Worm (Caenorhabditis elegans) whole organism, L2 larva: Measurements from ENCODE around the gene prx-3.

Experiments used
- C34F6.9 ChIP-seq: fragments of 150-350 bp; optimal IDR thresholded peaks from 2 replicates; lab custom pipeline; 2014; ENCODE audit warnings: missing biosample characterization, missing genetic modification characterization
- F13H6.1 ChIP-seq: sonication (generic microtip); optimal IDR thresholded peaks from 2 replicates; lab custom pipeline; 2016; ENCODE audit warnings: missing genetic modification characterization, missing compliant biosample characterization
- R02D3.7 ChIP-seq: fragments of 150-350 bp; optimal IDR thresholded peaks from 2 replicates; lab custom pipeline; 2014; ENCODE audit warnings: missing biosample characterization, missing genetic modification characterization
- Y55F3AM.14 ChIP-seq: fragments of 200-800 bp; sonication (Bioruptor generic); optimal IDR thresholded peaks from 2 replicates; lab custom pipeline; 2018; ENCODE audit warnings: mild to moderate bottlenecking, missing genetic modification characterization, missing compliant biosample characterization
- ZK546.5 ChIP-seq: sonication (generic microtip); optimal IDR thresholded peaks from 2 replicates; lab custom pipeline; 2017; ENCODE audit warnings: missing biosample characterization, missing genetic modification characterization
- alr-1 ChIP-seq: fragments of 150-350 bp; optimal IDR thresholded peaks from 2 replicates; lab custom pipeline; 2014; ENCODE audit warnings: missing biosample characterization, missing genetic modification characterization
- aly-2 ChIP-seq: fragments of 150-350 bp; optimal IDR thresholded peaks from 2 replicates; lab custom pipeline; 2014; ENCODE audit warnings: missing biosample characterization, missing genetic modification characterization
- ama-1 ChIP-seq: fragments of 150-350 bp; optimal IDR thresholded peaks from 2 replicates; lab custom pipeline; 2018; ENCODE audit warnings: inconsistent platforms
- blmp-1 ChIP-seq: sonication (generic microtip); optimal IDR thresholded peaks from 2 replicates; lab custom pipeline; 2017; ENCODE audit warnings: missing genetic modification characterization, mild to moderate bottlenecking, missing compliant biosample characterization, antibody characterized with exemption, moderate library complexity; ENCODE audit not compliant: insufficient read depth
- ceh-16 ChIP-seq: fragments of 150-350 bp; optimal IDR thresholded peaks from 2 replicates; lab custom pipeline; 2014; ENCODE audit warnings: missing biosample characterization, missing genetic modification characterization
- ceh-82 ChIP-seq: fragments of 150-350 bp; optimal IDR thresholded peaks from 2 replicates; lab custom pipeline; 2014; ENCODE audit warnings: missing biosample characterization, missing genetic modification characterization
- crh-2 ChIP-seq: sonication (generic microtip); optimal IDR thresholded peaks from 2 replicates; lab custom pipeline; 2017; ENCODE audit warnings: missing biosample characterization, missing genetic modification characterization
- dmd-4 ChIP-seq: sonication (generic microtip); optimal IDR thresholded peaks from 2 replicates; lab custom pipeline; 2017; ENCODE audit warnings: missing biosample characterization, missing genetic modification characterization
- egl-27 ChIP-seq: sonication (generic microtip); optimal IDR thresholded peaks from 3 replicates; lab custom pipeline; 2017; ENCODE audit warnings: missing biosample characterization, missing genetic modification reagents, missing genetic modification characterization
- elt-1 ChIP-seq: fragments of 150-350 bp; optimal IDR thresholded peaks from 2 replicates; lab custom pipeline; 2014; ENCODE audit warnings: missing biosample characterization, missing genetic modification characterization
- elt-3 ChIP-seq: sonication (generic microtip); optimal IDR thresholded peaks from 2 replicates; lab custom pipeline; 2017; ENCODE audit warnings: missing biosample characterization, missing genetic modification characterization
- fos-1 ChIP-seq: fragments of 150-350 bp; optimal IDR thresholded peaks from 2 replicates; lab custom pipeline; 2014; ENCODE audit warnings: missing biosample characterization, missing genetic modification characterization
- gmeb-1 ChIP-seq: fragments of 150-350 bp; optimal IDR thresholded peaks from 2 replicates; lab custom pipeline; 2014; ENCODE audit warnings: missing biosample characterization, missing genetic modification characterization
- lin-11 ChIP-seq: fragments of 150-350 bp; sonication (generic microtip); optimal IDR thresholded peaks from 2 replicates; lab custom pipeline; 2014; ENCODE audit warnings: missing biosample characterization, missing genetic modification characterization, inconsistent platforms, mixed read lengths
- lin-13 ChIP-seq: fragments of 150-350 bp; optimal IDR thresholded peaks from 2 replicates; lab custom pipeline; 2014; ENCODE audit warnings: missing biosample characterization, missing genetic modification reagents, missing genetic modification characterization
- lin-39 ChIP-seq: fragments of 150-350 bp; optimal IDR thresholded peaks from 2 replicates; lab custom pipeline; 2014; ENCODE audit warnings: missing biosample characterization, missing genetic modification reagents, missing genetic modification characterization
- lsy-2 ChIP-seq, 2 experiments: fragments of 150-350 bp in 1 of 2; sonication (generic microtip) in 1 of 2; optimal IDR thresholded peaks; 2 replicates each; lab custom pipeline; 2014 to 2017; ENCODE audit warnings: missing biosample characterization in 2 of 2, missing genetic modification characterization in 2 of 2
- mab-5 ChIP-seq: fragments of 150-350 bp; optimal IDR thresholded peaks from 2 replicates; lab custom pipeline; 2014; ENCODE audit warnings: missing biosample characterization, missing genetic modification characterization
- mbf-1 ChIP-seq: sonication (generic microtip); optimal IDR thresholded peaks from 2 replicates; lab custom pipeline; 2017; ENCODE audit warnings: missing biosample characterization, missing genetic modification characterization
- mdl-1 ChIP-seq, 2 experiments: fragments of 150-350 bp in 1 of 2; sonication (generic microtip) in 1 of 2; optimal IDR thresholded peaks; 2 replicates each; lab custom pipeline; 2017; ENCODE audit warnings: missing biosample characterization in 2 of 2, missing genetic modification characterization in 2 of 2
- nhr-10 ChIP-seq: sonication (generic microtip); optimal IDR thresholded peaks from 2 replicates; lab custom pipeline; 2017; ENCODE audit warnings: missing biosample characterization, missing genetic modification characterization
- nhr-11 ChIP-seq: fragments of 150-350 bp; optimal IDR thresholded peaks from 2 replicates; lab custom pipeline; 2014; ENCODE audit warnings: missing biosample characterization, missing genetic modification characterization
- nhr-12 ChIP-seq: fragments of 150-350 bp; optimal IDR thresholded peaks from 2 replicates; lab custom pipeline; 2014; ENCODE audit warnings: missing biosample characterization, missing genetic modification characterization
- nhr-129 ChIP-seq: fragments of 150-350 bp; optimal IDR thresholded peaks from 2 replicates; lab custom pipeline; 2014; ENCODE audit warnings: missing biosample characterization, missing genetic modification characterization
- nhr-21 ChIP-seq: fragments of 150-350 bp; optimal IDR thresholded peaks from 2 replicates; lab custom pipeline; 2014; ENCODE audit warnings: missing biosample characterization, missing genetic modification characterization
- nhr-23 ChIP-seq: fragments of 150-350 bp; optimal IDR thresholded peaks from 2 replicates; lab custom pipeline; 2014; ENCODE audit warnings: missing biosample characterization, missing genetic modification reagents, missing genetic modification characterization
- nhr-237 ChIP-seq: fragments of 150-350 bp; optimal IDR thresholded peaks from 2 replicates; lab custom pipeline; 2014; ENCODE audit warnings: missing biosample characterization, missing genetic modification characterization
- nhr-25 ChIP-seq: fragments of 150-350 bp; sonication (generic microtip); optimal IDR thresholded peaks from 3 replicates; lab custom pipeline; 2014; ENCODE audit warnings: missing biosample characterization, missing genetic modification characterization
- nhr-6 ChIP-seq: fragments of 150-350 bp; optimal IDR thresholded peaks from 2 replicates; lab custom pipeline; 2014; ENCODE audit warnings: missing biosample characterization, missing genetic modification characterization
- nhr-77 ChIP-seq: fragments of 150-350 bp; optimal IDR thresholded peaks from 2 replicates; lab custom pipeline; 2014; ENCODE audit warnings: missing biosample characterization, missing genetic modification characterization
- peb-1 ChIP-seq: fragments of 150-350 bp; optimal IDR thresholded peaks from 2 replicates; lab custom pipeline; 2014; ENCODE audit warnings: missing biosample characterization, missing genetic modification characterization
- sem-4 ChIP-seq: fragments of 150-350 bp; optimal IDR thresholded peaks from 2 replicates; lab custom pipeline; 2014; ENCODE audit warnings: missing biosample characterization, missing genetic modification reagents, missing genetic modification characterization
- skn-1 ChIP-seq: sonication (generic microtip); optimal IDR thresholded peaks from 2 replicates; lab custom pipeline; 2017; ENCODE audit warnings: missing biosample characterization, missing genetic modification characterization
- sma-3 ChIP-seq: sonication (generic microtip); optimal IDR thresholded peaks from 2 replicates; lab custom pipeline; 2016; ENCODE audit warnings: missing genetic modification reagents, missing genetic modification characterization, missing compliant biosample characterization
- sma-9 ChIP-seq, 2 experiments: fragments of 150-350 bp in 1 of 2; sonication (generic microtip) in 1 of 2; optimal IDR thresholded peaks; 2 replicates each; lab custom pipeline; 2014 to 2016; ENCODE audit warnings: missing genetic modification characterization in 2 of 2, mild to moderate bottlenecking in 1 of 2, missing biosample characterization in 1 of 2, missing compliant biosample characterization in 1 of 2, missing genetic modification reagents in 1 of 2, moderate library complexity in 1 of 2
- snpc-4 ChIP-seq: fragments of 150-350 bp; optimal IDR thresholded peaks from 2 replicates; lab custom pipeline; 2014; ENCODE audit warnings: missing biosample characterization, missing genetic modification characterization
- unc-39 ChIP-seq: fragments of 150-350 bp; optimal IDR thresholded peaks from 2 replicates; lab custom pipeline; 2014; ENCODE audit warnings: missing biosample characterization, missing genetic modification characterization
- unc-55 ChIP-seq: fragments of 150-350 bp; sonication (generic microtip); optimal IDR thresholded peaks from 3 replicates; lab custom pipeline; 2014; ENCODE audit warnings: missing biosample characterization, missing genetic modification reagents, missing genetic modification characterization
- unc-62 ChIP-seq: fragments of 150-350 bp; optimal IDR thresholded peaks from 2 replicates; lab custom pipeline; 2014; ENCODE audit warnings: missing biosample characterization, missing genetic modification reagents, missing genetic modification characterization
- zag-1 ChIP-seq: fragments of 150-350 bp; optimal IDR thresholded peaks from 2 replicates; lab custom pipeline; 2014; ENCODE audit warnings: missing biosample characterization, missing genetic modification characterization
- ztf-1 ChIP-seq: fragments of 200-800 bp; sonication (Bioruptor generic); conservative IDR thresholded peaks from 2 replicates; pipeline ENCODE4 v1.3.6; 2022; ENCODE audit warnings: missing genetic modification characterization, missing compliant biosample characterization
- ztf-11 ChIP-seq: sonication (generic microtip); optimal IDR thresholded peaks from 2 replicates; lab custom pipeline; 2017; ENCODE audit warnings: missing biosample characterization, missing genetic modification characterization
- ztf-4 ChIP-seq: fragments of 150-350 bp; optimal IDR thresholded peaks from 2 replicates; lab custom pipeline; 2014; ENCODE audit warnings: missing biosample characterization, missing genetic modification characterization

The prx-3 gene

ce11 chrX:6092533-6092932 is 20.2 kb downstream of the prx-3 start:
- TF ChIP-seq unc-39 (tag; lab: Kevin White, UChicago) (no peak), blmp-1 (tag; lab: Kevin White, UChicago) (peak; percentile 71), sem-4 (tag; lab: Kevin White, UChicago) (peak; percentile 27), gmeb-1 (tag; lab: Kevin White, UChicago) (no peak), dmd-4 (no peak), ceh-16 (peak; percentile 84), nhr-12 (tag; lab: Kevin White, UChicago) (no peak), ZK546.5 (no peak), skn-1 (no peak), nhr-25 (no peak), nhr-237 (tag; lab: Kevin White, UChicago) (no peak), elt-1 (tag; lab: Kevin White, UChicago) (peak; percentile 95), alr-1 (no peak), sma-9 (GFP tag; optimal IDR thresholded peaks at IDR 0.05; lab: Kevin White, UChicago) (peak; percentile 82), sma-9 (tag; optimal IDR thresholded peaks at IDR 0.05; lab: Kevin White, UChicago) (no peak), ama-1 (lab: Kevin White, UChicago) (no peak), nhr-11 (tag; lab: Kevin White, UChicago) (no peak), ceh-82 (tag; lab: Kevin White, UChicago) (no peak), ztf-1 (no peak), nhr-129 (tag; lab: Kevin White, UChicago) (no peak)

DNA sequence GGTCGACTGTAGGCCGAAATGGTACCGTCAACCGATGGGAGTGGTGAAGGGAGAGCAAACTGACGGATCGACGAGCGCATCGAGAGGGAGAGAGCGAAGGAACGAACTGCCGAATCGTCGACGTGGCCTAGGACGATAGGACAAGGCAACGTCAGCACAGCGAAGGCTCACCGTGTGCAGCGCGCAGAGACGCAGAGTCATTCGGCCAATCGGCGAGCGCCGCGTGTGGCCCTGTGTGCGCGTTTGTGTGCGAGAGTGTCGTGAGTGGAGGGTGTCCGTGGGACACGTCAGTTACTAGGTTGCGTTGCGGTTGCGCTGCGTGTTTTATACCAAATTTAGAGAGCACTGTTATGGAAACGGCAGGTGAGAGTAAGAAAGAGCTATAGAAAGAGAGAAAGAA is 20.8 kb downstream of the prx-3 start, which contains the start of gene hsp-3:
Gene hsp-3 (minus strand): TSS at position 158 of the 400 bp plus-strand sequence.
- TF ChIP-seq mab-5 (peak; percentile 94), ztf-4 (tag; lab: Kevin White, UChicago) (peak; percentile 86), sma-9 (GFP tag; optimal IDR thresholded peaks at IDR 0.05; lab: Kevin White, UChicago) (peak; percentile 97), sma-9 (tag; optimal IDR thresholded peaks at IDR 0.05; lab: Kevin White, UChicago) (no peak), unc-39 (tag; lab: Kevin White, UChicago) (peak; percentile 53), lsy-2 (tag; optimal IDR thresholded peaks at IDR 0.05; lab: Kevin White, UChicago) (peak; percentile 92 to 96), ZK546.5 (peak; percentile 24), nhr-21 (tag; lab: Kevin White, UChicago) (peak; percentile 96), Y55F3AM.14 (GFP tag; lab: Kevin White, UChicago) (peak; percentile 88), gmeb-1 (tag; lab: Kevin White, UChicago) (peak; percentile 86), ceh-82 (tag; lab: Kevin White, UChicago) (peak; percentile 78), sma-3 (GFP tag; lab: Kevin White, UChicago) (peak; percentile 98), unc-62 (peak; percentile 47), mdl-1 (tag; optimal IDR thresholded peaks at IDR 0.05; lab: Kevin White, UChicago) (peak; percentile 76 to 88), nhr-129 (tag; lab: Kevin White, UChicago) (peak; percentile 98), ama-1 (lab: Kevin White, UChicago) (no peak), peb-1 (tag; lab: Kevin White, UChicago) (no peak), blmp-1 (tag; lab: Kevin White, UChicago) (peak; percentile 74), nhr-11 (tag; lab: Kevin White, UChicago) (no peak), aly-2 (tag; lab: Kevin White, UChicago) (no peak), nhr-10 (peak; percentile 64), nhr-25 (peak; percentile 92), zag-1 (tag; lab: Kevin White, UChicago) (peak; percentile 80), ceh-16 (peak; percentile 97), nhr-237 (tag; lab: Kevin White, UChicago) (peak; percentile 73), nhr-23 (peak; percentile 40), alr-1 (no peak), R02D3.7 (tag; lab: Kevin White, UChicago) (peak; percentile 26), egl-27 (tag; lab: Kevin White, UChicago) (peak; percentile 88), unc-55 (peak; percentile 98), elt-3 (no peak), skn-1 (no peak), ztf-11 (tag; lab: Kevin White, UChicago) (no peak), fos-1 (peak; percentile 96), nhr-77 (tag; lab: Kevin White, UChicago) (peak; percentile 77), elt-1 (tag; lab: Kevin White, UChicago) (peak; percentile 50), F13H6.1 (tag; lab: Kevin White, UChicago) (peak; percentile 96), ztf-1 (no peak), lin-13 (GFP tag; lab: Kevin White, UChicago) (peak; percentile 93), lin-11 (tag; lab: Kevin White, UChicago) (peak; percentile 96), snpc-4 (tag; lab: Kevin White, UChicago) (peak; percentile 69), dmd-4 (no peak), nhr-12 (tag; lab: Kevin White, UChicago) (peak; percentile 9), C34F6.9 (tag; lab: Kevin White, UChicago) (peak; percentile 94), sem-4 (tag; lab: Kevin White, UChicago) (peak; percentile 89), lin-39 (no peak), crh-2 (peak; percentile 100), mbf-1 (tag; lab: Kevin White, UChicago) (no peak), nhr-6 (tag; lab: Kevin White, UChicago) (peak; percentile 85)
